Fruit fly (Drosophila melanogaster) ovary, adult (tissue): ENCODE measurements around the gene Snx17.
A peak's percentile ranks its signal among the peaks of the same experiment; 100 is the strongest.

Experiments used
- CG17801 ChIP-seq: fragments of 200-800 bp; optimal IDR thresholded peaks from 2 replicates; lab custom pipeline; 2019; ENCODE audit warnings: missing biosample characterization, mild to moderate bottlenecking, missing genetic modification characterization, moderate library complexity; ENCODE audit not compliant: partially characterized antibody

Gene Snx17

dm6 chr2L:10226724-10227407 is 20.1 kb upstream of the Snx17 start, which contains the start of gene CG5708:
Gene CG5708 (minus strand): TSS chr2L:10226808.
- TF ChIP-seq CG17801 (GFP tag; lab: Kevin White, UChicago), result no peak

- TF ChIP-seq CG17801 (GFP tag; lab: Kevin White, UChicago), result no peak
Measured at dm6 chr2L:10226213-10226723, 19.5 kb upstream of the Snx17 start.

- TF ChIP-seq CG17801 (GFP tag; lab: Kevin White, UChicago), result no peak
Measured at dm6 chr2L:10222550-10223231, 15.9 kb upstream of the Snx17 start, which contains the start of gene Bcs1. Gene Bcs1 (plus strand): TSS chr2L:10222657.

- TF ChIP-seq CG17801 (GFP tag; lab: Kevin White, UChicago), result no peak
Measured at dm6 chr2L:10221387-10221705, 14.6 kb upstream of the Snx17 start.

- no peak for TF ChIP-seq CG17801 (GFP tag; lab: Kevin White, UChicago)
Measured at dm6 chr2L:10220501-10221386, 14.0 kb upstream of the Snx17 start, which contains the start of the genes Npc1a and Prosalpha6. Gene Npc1a (minus strand): TSS chr2L:10221216. Gene Prosalpha6 (plus strand): TSS chr2L:10221351.

- no peak for TF ChIP-seq CG17801 (GFP tag; lab: Kevin White, UChicago)
Measured at dm6 chr2L:10220010-10220409, 13.2 kb upstream of the Snx17 start.

- no peak for TF ChIP-seq CG17801 (GFP tag; lab: Kevin White, UChicago)
Measured at dm6 chr2L:10210631-10211557, 4.1 kb upstream of the Snx17 start, which contains the start of the genes CG5727 and ath. Gene CG5727 (minus strand): TSS chr2L:10210681. Gene ath (plus strand): TSS chr2L:10211143.

dm6 chr2L:10208799-10209794 is 2.3 kb upstream of the Snx17 start, which contains the start of gene CG5731:
Gene CG5731 (minus strand): TSS chr2L:10209744.
- no peak for TF ChIP-seq CG17801 (GFP tag; lab: Kevin White, UChicago)

dm6 chr2L:10205940-10206339 is 821 bp downstream of the Snx17 start:
- no peak for TF ChIP-seq CG17801 (GFP tag; lab: Kevin White, UChicago)

- no peak for TF ChIP-seq CG17801 (GFP tag; lab: Kevin White, UChicago)
Measured at dm6 chr2L:10203933-10204509, 2.7 kb downstream of the Snx17 start, which contains the start of gene CG34159. Gene CG34159 (minus strand): TSS chr2L:10204317.

- no peak for TF ChIP-seq CG17801 (GFP tag; lab: Kevin White, UChicago)
Measured at dm6 chr2L:10201743-10202142, 5.0 kb downstream of the Snx17 start.

- peak; percentile 88 for TF ChIP-seq CG17801 (GFP tag; lab: Kevin White, UChicago)
Measured at dm6 chr2L:10200847-10201246, 5.9 kb downstream of the Snx17 start, which contains the start of the genes Ripalpha and RpL7. Gene Ripalpha (minus strand): TSS chr2L:10200974. Gene RpL7 (plus strand): TSS chr2L:10201004.
